Fruit fly (Drosophila melanogaster) whole organism, embryonic: Measurements from ENCODE around the gene nerfin-2.

ENCODE experiments used
- B-H1 ChIP-seq: fragments of 200-800 bp; sonication (Bioruptor generic); IDR thresholded peaks from 3 replicates; pipeline ENCODE4 v1.3.6; 2022; ENCODE audit warnings: missing biosample characterization, missing genetic modification characterization
- BtbVII ChIP-seq: fragments of 200-800 bp; sonication (Bioruptor generic); optimal IDR thresholded peaks from 3 replicates; lab custom pipeline; 2017; ENCODE audit warnings: missing biosample characterization, mild to moderate bottlenecking, missing genetic modification characterization
- CG10209 ChIP-seq: fragments of 200-800 bp; sonication (Bioruptor generic); optimal IDR thresholded peaks from 3 replicates; lab custom pipeline; 2017; ENCODE audit warnings: missing biosample characterization, mild to moderate bottlenecking, missing genetic modification characterization, missing genetic modification reagents
- CG12071 ChIP-seq: fragments of 200-800 bp; sonication (Bioruptor generic); optimal IDR thresholded peaks from 3 replicates; lab custom pipeline; 2018; ENCODE audit warnings: missing biosample characterization, mild to moderate bottlenecking, missing genetic modification characterization
- CG14710 ChIP-seq: fragments of 200-800 bp; sonication (Bioruptor generic); optimal IDR thresholded peaks from 3 replicates; lab custom pipeline; 2019; ENCODE audit warnings: missing biosample characterization, mild to moderate bottlenecking, missing genetic modification characterization, moderate library complexity
- CG14860 ChIP-seq: fragments of 200-800 bp; sonication (Bioruptor generic); IDR thresholded peaks from 3 replicates; pipeline ENCODE4 v1.3.6; 2022; ENCODE audit warnings: missing biosample characterization, missing genetic modification characterization; ENCODE audit not compliant: partially characterized antibody
- CG14965 ChIP-seq: fragments of 200-800 bp; sonication (Bioruptor generic); optimal IDR thresholded peaks from 2 replicates; lab custom pipeline; 2016; ENCODE audit warnings: missing biosample characterization, missing genetic modification characterization, borderline replicate concordance
- CG1647 ChIP-seq: fragments of 200-800 bp; sonication (Bioruptor generic); optimal IDR thresholded peaks from 3 replicates; lab custom pipeline; 2016; ENCODE audit warnings: missing biosample characterization, missing genetic modification characterization
- CG17912 ChIP-seq: fragments of 200-800 bp; sonication (Bioruptor generic); optimal IDR thresholded peaks from 2 replicates; lab custom pipeline; 2018; ENCODE audit warnings: missing biosample characterization, mild to moderate bottlenecking, missing genetic modification characterization
- CG2199 ChIP-seq: fragments of 200-800 bp; sonication (Bioruptor generic); IDR thresholded peaks from 3 replicates; pipeline ENCODE4 v1.3.6; 2022; ENCODE audit warnings: missing biosample characterization, missing genetic modification characterization
- CG3281 ChIP-seq: fragments of 200-800 bp; sonication (Bioruptor generic); optimal IDR thresholded peaks from 3 replicates; lab custom pipeline; 2017; ENCODE audit warnings: missing biosample characterization, mild to moderate bottlenecking, missing genetic modification characterization
- CG33213 ChIP-seq: fragments of 200-800 bp; sonication (Bioruptor generic); optimal IDR thresholded peaks from 3 replicates; lab custom pipeline; 2016; ENCODE audit warnings: missing biosample characterization, missing genetic modification characterization
- CG3407 ChIP-seq: fragments of 200-800 bp; sonication (Bioruptor generic); optimal IDR thresholded peaks from 2 replicates; lab custom pipeline; 2018; ENCODE audit warnings: missing biosample characterization, mild to moderate bottlenecking, missing genetic modification characterization
- CG4404 ChIP-seq: fragments of 200-800 bp; sonication (Bioruptor generic); IDR thresholded peaks from 2 replicates; pipeline ENCODE4 v1.3.6; 2022; ENCODE audit warnings: missing biosample characterization, missing genetic modification characterization
- CG5180 ChIP-seq: fragments of 200-800 bp; sonication (Bioruptor generic); optimal IDR thresholded peaks from 3 replicates; lab custom pipeline; 2017; ENCODE audit warnings: missing biosample characterization, missing genetic modification characterization, mild to moderate bottlenecking, moderate library complexity, missing genetic modification reagents
- CG7271 ChIP-seq: fragments of 200-800 bp; sonication (Bioruptor generic); optimal IDR thresholded peaks from 2 replicates; lab custom pipeline; 2018; ENCODE audit warnings: missing biosample characterization, mild to moderate bottlenecking, missing genetic modification characterization, moderate library complexity
- CG7357 ChIP-seq: fragments of 200-800 bp; sonication (Bioruptor generic); IDR thresholded peaks from 3 replicates; pipeline ENCODE4 v1.3.6; 2022; ENCODE audit warnings: missing biosample characterization, missing genetic modification characterization
- CG7372 ChIP-seq: fragments of 200-800 bp; sonication (Bioruptor generic); IDR thresholded peaks from 2 replicates; pipeline ENCODE4 v1.3.6; 2022; ENCODE audit warnings: missing biosample characterization, missing genetic modification characterization
- CG7556 ChIP-seq: fragments of 200-800 bp; sonication (Bioruptor generic); optimal IDR thresholded peaks from 2 replicates; lab custom pipeline; 2017; ENCODE audit warnings: missing biosample characterization, mild to moderate bottlenecking, missing genetic modification characterization
- CG9609 ChIP-seq: fragments of 200-800 bp; sonication (Bioruptor generic); optimal IDR thresholded peaks from 3 replicates; lab custom pipeline; 2016; ENCODE audit warnings: missing biosample characterization, missing genetic modification characterization
- CG9817 ChIP-seq: fragments of 200-800 bp; sonication (Bioruptor generic); optimal IDR thresholded peaks from 2 replicates; lab custom pipeline; 2018; ENCODE audit warnings: missing biosample characterization, mild to moderate bottlenecking, missing genetic modification characterization, moderate library complexity
- Fer2 ChIP-seq: fragments of 200-800 bp; sonication (Bioruptor generic); optimal IDR thresholded peaks from 2 replicates; lab custom pipeline; 2018; ENCODE audit warnings: missing biosample characterization, mild to moderate bottlenecking, missing genetic modification characterization, moderate library complexity
- H15 ChIP-seq: fragments of 200-800 bp; sonication (Bioruptor generic); IDR thresholded peaks from 3 replicates; pipeline ENCODE4 v1.3.6; 2022; ENCODE audit warnings: missing biosample characterization, missing genetic modification characterization
- HLH3B ChIP-seq: fragments of 200-800 bp; sonication (Bioruptor generic); IDR thresholded peaks from 2 replicates; pipeline ENCODE4 v1.3.6; 2022; ENCODE audit warnings: missing biosample characterization, missing genetic modification characterization
- Meics ChIP-seq: fragments of 200-800 bp; sonication (Bioruptor generic); optimal IDR thresholded peaks from 2 replicates; lab custom pipeline; 2017; ENCODE audit warnings: missing biosample characterization, mild to moderate bottlenecking, missing genetic modification characterization
- NFAT ChIP-seq: fragments of 200-800 bp; sonication (Bioruptor generic); IDR thresholded peaks from 2 replicates; pipeline ENCODE4 v1.3.6; 2022; ENCODE audit warnings: missing biosample characterization, missing genetic modification characterization
- Poxn ChIP-seq: fragments of 200-800 bp; sonication (Bioruptor generic); IDR thresholded peaks from 2 replicates; pipeline ENCODE4 v1.3.6; 2022; ENCODE audit warnings: missing biosample characterization, missing genetic modification characterization
- Rx ChIP-seq: fragments of 200-800 bp; sonication (Bioruptor generic); IDR thresholded peaks from 2 replicates; pipeline ENCODE4 v1.3.6; 2022; ENCODE audit warnings: missing biosample characterization, missing genetic modification characterization
- Ssrp ChIP-seq: fragments of 200-800 bp; sonication (Bioruptor generic); optimal IDR thresholded peaks from 2 replicates; lab custom pipeline; 2018; ENCODE audit warnings: missing biosample characterization, mild to moderate bottlenecking, missing genetic modification characterization, moderate library complexity
- ab ChIP-seq: fragments of 200-800 bp; sonication (Bioruptor generic); optimal IDR thresholded peaks from 2 replicates; lab custom pipeline; 2016; ENCODE audit warnings: missing biosample characterization, missing genetic modification characterization
- amos ChIP-seq: fragments of 200-800 bp; sonication (Bioruptor generic); IDR thresholded peaks from 2 replicates; pipeline ENCODE4 v1.3.6; 2022; ENCODE audit warnings: missing biosample characterization, missing genetic modification characterization; ENCODE audit not compliant: partially characterized antibody
- ase ChIP-seq: fragments of 200-800 bp; sonication (Bioruptor generic); IDR thresholded peaks from 3 replicates; pipeline ENCODE4 v1.3.6; 2022; ENCODE audit warnings: missing biosample characterization, missing genetic modification characterization
- crol ChIP-seq: fragments of 200-800 bp; sonication (Bioruptor generic); IDR thresholded peaks from 2 replicates; pipeline ENCODE4 v1.3.6; 2022; ENCODE audit warnings: missing biosample characterization, missing genetic modification characterization
- exex ChIP-seq: fragments of 200-800 bp; sonication (Bioruptor generic); optimal IDR thresholded peaks from 4 replicates; lab custom pipeline; 2018; ENCODE audit warnings: missing biosample characterization, mild to moderate bottlenecking, missing genetic modification characterization, moderate library complexity
- gcm2 ChIP-seq: fragments of 200-800 bp; sonication (Bioruptor generic); optimal IDR thresholded peaks from 2 replicates; lab custom pipeline; 2016; ENCODE audit warnings: missing biosample characterization, missing genetic modification characterization
- gfzf ChIP-seq: fragments of 200-800 bp; sonication (Bioruptor generic); optimal IDR thresholded peaks from 2 replicates; lab custom pipeline; 2016; ENCODE audit warnings: missing biosample characterization, mild to moderate bottlenecking, missing genetic modification characterization, moderate library complexity
- lmd ChIP-seq: fragments of 200-800 bp; sonication (Bioruptor generic); IDR thresholded peaks from 2 replicates; pipeline ENCODE4 v1.3.6; 2022; ENCODE audit warnings: missing biosample characterization, missing genetic modification characterization
- lov ChIP-seq, 2 experiments: fragments of 200-800 bp in 1 of 2; fragments of >200 bp in 1 of 2; sonication (Bioruptor generic) in 1 of 2; IDR thresholded peaks in 1 of 2; optimal IDR thresholded peaks in 1 of 2; 2 replicates in 1 of 2; 3 replicates in 1 of 2; pipeline versions ENCODE4 v1.3.6 to Lab custom; 2017 to 2022; ENCODE audit warnings: missing biosample characterization in 1 of 2, missing genetic modification characterization in 1 of 2
- mirr ChIP-seq: fragments of 200-800 bp; sonication (Bioruptor generic); optimal IDR thresholded peaks from 3 replicates; lab custom pipeline; 2018; ENCODE audit warnings: missing biosample characterization, mild to moderate bottlenecking, missing genetic modification characterization
- p53 ChIP-seq: fragments of 200-800 bp; sonication (Bioruptor generic); optimal IDR thresholded peaks from 2 replicates; lab custom pipeline; 2016; ENCODE audit warnings: missing biosample characterization, missing genetic modification characterization
- row ChIP-seq: fragments of 200-800 bp; sonication (Bioruptor generic); IDR thresholded peaks from 3 replicates; pipeline ENCODE4 v1.3.6; 2022; ENCODE audit warnings: missing biosample characterization, missing genetic modification characterization
- sd ChIP-seq: fragments of 200-800 bp; sonication (Bioruptor generic); optimal IDR thresholded peaks from 3 replicates; lab custom pipeline; 2018; ENCODE audit warnings: missing biosample characterization, mild to moderate bottlenecking, missing genetic modification characterization, moderate library complexity
- sisA ChIP-seq: fragments of 200-800 bp; sonication (Bioruptor generic); IDR thresholded peaks from 2 replicates; pipeline ENCODE4 v1.3.6; 2022; ENCODE audit warnings: missing biosample characterization, missing genetic modification characterization
- slbo ChIP-seq: fragments of 200-800 bp; sonication (Bioruptor generic); IDR thresholded peaks from 2 replicates; pipeline ENCODE4 v1.3.6; 2022; ENCODE audit warnings: missing biosample characterization, missing genetic modification characterization
- tap ChIP-seq: fragments of 200-800 bp; optimal IDR thresholded peaks from 3 replicates; lab custom pipeline; 2019; ENCODE audit warnings: missing biosample characterization, mild to moderate bottlenecking, missing genetic modification characterization, moderate library complexity
- tgo ChIP-seq: fragments of 200-800 bp; sonication (Bioruptor generic); IDR thresholded peaks from 3 replicates; pipeline ENCODE4 v1.3.6; 2022; ENCODE audit warnings: missing biosample characterization, missing genetic modification characterization
- twi ChIP-seq: fragments of 200-800 bp; optimal IDR thresholded peaks from 2 replicates; lab custom pipeline; 2019; ENCODE audit warnings: missing biosample characterization, mild to moderate bottlenecking, missing genetic modification characterization, moderate library complexity
- wor ChIP-seq: fragments of 200-800 bp; sonication (Bioruptor generic); IDR thresholded peaks from 2 replicates; pipeline ENCODE4 v1.3.6; 2022; ENCODE audit warnings: missing biosample characterization, missing genetic modification characterization

nerfin-2 gene

DNA sequence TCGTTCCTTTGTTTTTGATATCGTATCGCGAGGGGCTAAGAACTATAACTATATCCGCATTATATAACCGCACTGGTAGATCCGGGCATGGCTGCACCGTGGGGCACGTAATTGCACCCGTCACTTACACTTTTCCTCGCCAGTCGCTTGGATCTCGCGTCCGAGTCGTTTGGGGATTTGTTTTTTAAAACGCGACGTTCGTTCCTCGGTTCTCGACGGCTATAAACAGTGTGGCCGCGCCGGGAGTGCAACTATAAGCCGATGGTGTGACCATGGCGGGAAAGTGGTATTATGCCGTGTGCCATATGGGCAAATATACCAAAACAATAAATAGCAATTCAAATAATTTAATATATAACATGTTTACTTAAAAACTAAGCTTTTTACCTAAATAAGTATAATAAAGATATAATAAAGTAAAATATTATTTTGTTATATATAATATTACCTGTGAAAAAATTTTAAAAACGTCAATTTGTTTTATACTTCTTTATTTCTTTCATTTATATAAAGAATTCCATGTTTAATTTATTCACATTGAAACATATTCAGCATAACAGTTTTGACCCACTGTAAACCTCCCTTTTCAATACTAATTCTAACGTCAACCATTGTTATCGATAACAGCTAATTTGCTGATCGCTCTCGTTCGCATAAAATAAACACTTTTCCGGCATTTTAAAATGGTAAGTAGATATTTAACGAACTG lies 28.1 kb upstream of the nerfin-2 start, which contains the start of the genes Mical and CG3909 (continued):
- TF ChIP-seq CG7556 (peak; percentile 86), CG17912 (GFP tag; lab: Kevin White, UChicago) (no peak), CG3407 (GFP tag; lab: Kevin White, UChicago) (peak; percentile 52), gcm2 (peak; percentile 13), ase (GFP tag; lab: Robert Waterston, UW) (peak; percentile 83; the same call in 2 of the 3 replicates), twi (peak; percentile 70), CG33213 (GFP tag; lab: Kevin White, UChicago) (peak; percentile 22), gfzf (peak; percentile 81), p53 (GFP tag; lab: Kevin White, UChicago) (no peak), row (GFP tag; lab: Robert Waterston, UW) (peak; percentile 87), CG9817 (tag; lab: Kevin White, UChicago) (peak; percentile 84), BtbVII (GFP tag; lab: Kevin White, UChicago) (peak; percentile 60), Ssrp (tag; lab: Kevin White, UChicago) (peak; percentile 83), HLH3B (peak; percentile 92), B-H1 (peak; percentile 89), Poxn (GFP tag; lab: Robert Waterston, UW) (no peak), crol (no peak), CG14860 (GFP tag; lab: Robert Waterston, UW) (peak; percentile 41; the same call in 2 of the 3 replicates), CG2199 (GFP tag; lab: Robert Waterston, UW) (peak; percentile 57; the same call in 1 of the 3 replicates), CG9609 (GFP tag; lab: Kevin White, UChicago) (no peak), sisA (GFP tag; lab: Robert Waterston, UW) (peak; percentile 80), CG12071 (GFP tag; lab: Kevin White, UChicago) (no peak), slbo (peak; percentile 96), CG7372 (GFP tag; lab: Robert Waterston, UW) (peak; percentile 89), CG7271 (tag; lab: Kevin White, UChicago) (peak; percentile 9), lov (optimal IDR thresholded peaks at IDR 0.05; lab: Kevin White, UChicago) (no peak), lov (GFP tag; IDR thresholded peaks at IDR 0.05; lab: Robert Waterston, UW) (peak; percentile 72; the same call in 1 of the 3 replicates), mirr (GFP tag; lab: Kevin White, UChicago) (no peak), Meics (GFP tag; lab: Kevin White, UChicago) (peak; percentile 84), CG7357 (GFP tag; lab: Robert Waterston, UW) (peak; percentile 62; the same call in 2 of the 3 replicates), H15 (peak; percentile 75; the same call in 2 of the 3 replicates), CG5180 (GFP tag; lab: Kevin White, UChicago) (peak; percentile 32), NFAT (GFP tag; lab: Robert Waterston, UW) (peak; percentile 94), CG3281 (GFP tag; lab: Kevin White, UChicago) (peak; percentile 70), amos (GFP tag; lab: Robert Waterston, UW) (peak; percentile 42; the same call in 1 of the 2 replicates), CG4404 (GFP tag; lab: Robert Waterston, UW) (peak; percentile 52; the same call in 1 of the 2 replicates), sd (tag; lab: Kevin White, UChicago) (peak; percentile 78), lmd (peak; percentile 86), Rx (GFP tag; lab: Robert Waterston, UW) (peak; percentile 58; the same call in 1 of the 2 replicates), tgo (GFP tag; lab: Robert Waterston, UW) (peak; percentile 95), CG10209 (GFP tag; lab: Kevin White, UChicago) (peak; percentile 76), CG14710 (tag; lab: Kevin White, UChicago) (peak; percentile 89), tap (tag; lab: Kevin White, UChicago) (peak; percentile 85), wor (GFP tag; lab: Robert Waterston, UW) (peak; percentile 60; the same call in 1 of the 2 replicates), ab (GFP tag; lab: Kevin White, UChicago) (no peak), CG1647 (GFP tag; lab: Kevin White, UChicago) (no peak), Fer2 (tag; lab: Kevin White, UChicago) (peak; percentile 83), exex (tag; lab: Kevin White, UChicago) (peak; percentile 76), CG14965 (GFP tag; lab: Kevin White, UChicago) (no peak)
